Worm (Caenorhabditis elegans): ENCODE results near the gene srlf-9.
"Not testable (repeated sequence)": the region's sequence is repeated elsewhere in the genome, so short reads cannot be mapped to it uniquely, and the experiment has no call there.

ce11 chrIII:13401673-13402258 is at the start of gene srlf-9, which contains the start of gene srlf-10:
- not testable (repeated sequence) for TF ChIP-seq ces-1 (GFP tag; optimal IDR thresholded peaks at IDR 0.05); elt-1 (tag; optimal IDR thresholded peaks at IDR 0.05; ENCODE audit: borderline replicate concordance, insufficient read depth); mab-5 (tag; optimal IDR thresholded peaks at IDR 0.05); ztf-11 (tag; optimal IDR thresholded peaks at IDR 0.05); sptf-1 (tag; optimal IDR thresholded peaks at IDR 0.05); M03D4.4 (tag; optimal IDR thresholded peaks at IDR 0.05); nhr-76 (tag; optimal IDR thresholded peaks at IDR 0.05); nhr-237 (tag; optimal IDR thresholded peaks at IDR 0.05); lsy-2 (tag; optimal IDR thresholded peaks at IDR 0.05); nhr-12 (tag; optimal IDR thresholded peaks at IDR 0.05); cnd-1 (tag; optimal IDR thresholded peaks at IDR 0.05); mep-1 (tag; optimal IDR thresholded peaks at IDR 0.05); unc-39 (tag; optimal IDR thresholded peaks at IDR 0.05)
